Worm (Caenorhabditis elegans) whole organism, late embryonic: ENCODE measurements around the gene luc-7L.
A peak's percentile ranks its signal among the peaks of the same experiment; 100 is the strongest.

Source experiments
- K02D7.2 ChIP-seq: sonication (generic microtip); optimal IDR thresholded peaks from 2 replicates; lab custom pipeline; 2017; ENCODE audit warnings: mild to moderate bottlenecking, missing genetic modification characterization, missing compliant biosample characterization
- K09A11.1 ChIP-seq: sonication (generic microtip); optimal IDR thresholded peaks from 2 replicates; lab custom pipeline; 2017; ENCODE audit warnings: antibody characterized with exemption, mild to moderate bottlenecking, missing genetic modification characterization, missing compliant biosample characterization; ENCODE audit not compliant: insufficient read depth
- ahr-1 ChIP-seq: sonication (generic microtip); optimal IDR thresholded peaks from 2 replicates; lab custom pipeline; 2016; ENCODE audit warnings: missing genetic modification characterization, missing compliant biosample characterization
- ceh-14 ChIP-seq: sonication (generic microtip); optimal IDR thresholded peaks from 2 replicates; lab custom pipeline; 2016; ENCODE audit warnings: missing genotype, missing genetic modification characterization, missing compliant biosample characterization
- ceh-2 ChIP-seq: sonication (generic microtip); optimal IDR thresholded peaks from 2 replicates; lab custom pipeline; 2016; ENCODE audit warnings: missing genotype, missing genetic modification characterization, missing compliant biosample characterization
- ceh-24 ChIP-seq: sonication (generic microtip); optimal IDR thresholded peaks from 2 replicates; lab custom pipeline; 2016; ENCODE audit warnings: mild to moderate bottlenecking, missing genetic modification characterization, missing compliant biosample characterization
- ceh-30 ChIP-seq: fragments of 150-350 bp; optimal IDR thresholded peaks from 2 replicates; lab custom pipeline; 2014; ENCODE audit warnings: missing biosample characterization, missing genetic modification characterization
- ceh-45 ChIP-seq: fragments of 200-800 bp; sonication (Bioruptor generic); IDR thresholded peaks from 2 replicates; pipeline ENCODE4 v1.3.6; 2022; ENCODE audit warnings: missing genetic modification reagents, missing genetic modification characterization, missing compliant biosample characterization
- ceh-48 ChIP-seq: sonication (generic microtip); optimal IDR thresholded peaks from 2 replicates; lab custom pipeline; 2016; ENCODE audit warnings: missing genetic modification characterization, inconsistent platforms, missing compliant biosample characterization
- ceh-9 ChIP-seq: sonication (generic microtip); optimal IDR thresholded peaks from 2 replicates; lab custom pipeline; 2016; ENCODE audit warnings: mild to moderate bottlenecking, missing genetic modification characterization, inconsistent platforms, missing compliant biosample characterization
- che-1 ChIP-seq: sonication (generic microtip); optimal IDR thresholded peaks from 2 replicates; lab custom pipeline; 2016; ENCODE audit warnings: mild to moderate bottlenecking, missing genetic modification characterization, missing compliant biosample characterization
- elt-2 ChIP-seq: sonication (generic microtip); optimal IDR thresholded peaks from 2 replicates; lab custom pipeline; 2016; ENCODE audit warnings: missing genetic modification reagents, missing genetic modification characterization, missing compliant biosample characterization
- ets-4 ChIP-seq: sonication (generic microtip); optimal IDR thresholded peaks from 2 replicates; lab custom pipeline; 2016; ENCODE audit warnings: missing genetic modification characterization, missing compliant biosample characterization
- eyg-1 ChIP-seq: sonication (generic microtip); optimal IDR thresholded peaks from 2 replicates; lab custom pipeline; 2016; ENCODE audit warnings: missing genotype, missing genetic modification characterization, missing compliant biosample characterization
- fax-1 ChIP-seq: sonication (generic microtip); optimal IDR thresholded peaks from 2 replicates; lab custom pipeline; 2016; ENCODE audit warnings: missing genotype, missing genetic modification characterization, missing compliant biosample characterization
- gmeb-2 ChIP-seq: sonication (generic microtip); optimal IDR thresholded peaks from 2 replicates; lab custom pipeline; 2016; ENCODE audit warnings: missing genetic modification characterization, inconsistent platforms, missing compliant biosample characterization
- hlh-13 ChIP-seq: fragments of 200-800 bp; sonication (Bioruptor generic); optimal IDR thresholded peaks from 2 replicates; lab custom pipeline; 2018; ENCODE audit warnings: mild to moderate bottlenecking, missing genetic modification characterization, missing compliant biosample characterization
- hlh-6 ChIP-seq: sonication (generic microtip); optimal IDR thresholded peaks from 2 replicates; lab custom pipeline; 2016; ENCODE audit warnings: missing genotype, missing genetic modification characterization, missing compliant biosample characterization
- lim-6 ChIP-seq: sonication (generic microtip); optimal IDR thresholded peaks from 2 replicates; lab custom pipeline; 2016; ENCODE audit warnings: missing genetic modification characterization, missing compliant biosample characterization
- lin-11 ChIP-seq: fragments of 200-800 bp; sonication (Bioruptor generic); optimal IDR thresholded peaks from 2 replicates; lab custom pipeline; 2018; ENCODE audit warnings: mild to moderate bottlenecking, missing genetic modification characterization, missing compliant biosample characterization
- nfya-1 ChIP-seq: sonication (generic microtip); optimal IDR thresholded peaks from 2 replicates; lab custom pipeline; 2017; ENCODE audit warnings: missing genetic modification characterization, mild to moderate bottlenecking, missing compliant biosample characterization, antibody characterized with exemption, moderate library complexity
- nhr-232 ChIP-seq: sonication (generic microtip); optimal IDR thresholded peaks from 2 replicates; lab custom pipeline; 2016; ENCODE audit warnings: missing genetic modification characterization, missing compliant biosample characterization
- npax-4 ChIP-seq: sonication (generic microtip); optimal IDR thresholded peaks from 2 replicates; lab custom pipeline; 2016; ENCODE audit warnings: missing genetic modification characterization, missing compliant biosample characterization
- pag-3 ChIP-seq: sonication (generic microtip); optimal IDR thresholded peaks from 2 replicates; lab custom pipeline; 2016; ENCODE audit warnings: missing compliant biosample characterization, missing genetic modification characterization, borderline replicate concordance
- pax-1 ChIP-seq: fragments of 150-350 bp; optimal IDR thresholded peaks from 2 replicates; lab custom pipeline; 2014; ENCODE audit warnings: missing biosample characterization, missing genetic modification characterization
- pha-2 ChIP-seq: sonication (generic microtip); optimal IDR thresholded peaks from 2 replicates; lab custom pipeline; 2017; ENCODE audit warnings: mild to moderate bottlenecking, missing genetic modification characterization, missing compliant biosample characterization
- pqm-1 ChIP-seq: sonication (generic microtip); optimal IDR thresholded peaks from 2 replicates; lab custom pipeline; 2016; ENCODE audit warnings: missing genetic modification characterization, missing compliant biosample characterization
- rnt-1 ChIP-seq: sonication (generic microtip); optimal IDR thresholded peaks from 2 replicates; lab custom pipeline; 2016; ENCODE audit warnings: missing genetic modification characterization, missing compliant biosample characterization
- unc-55 ChIP-seq: sonication (generic microtip); optimal IDR thresholded peaks from 2 replicates; lab custom pipeline; 2017; ENCODE audit warnings: missing biosample characterization, missing genetic modification reagents, missing genetic modification characterization

Gene luc-7L

ce11 chrII:7666338-7666737 lies 40.9 kb downstream of the luc-7L start:
- no peak for TF ChIP-seq lin-11

- TF ChIP-seq ceh-2 (tag; lab: Kevin White, UChicago) (no peak), nfya-1 (tag; lab: Kevin White, UChicago) (no peak), fax-1 (no peak), nhr-232 (tag; lab: Kevin White, UChicago) (no peak), ceh-14 (no peak), eyg-1 (no peak), K02D7.2 (tag; lab: Kevin White, UChicago) (no peak), npax-4 (tag; lab: Kevin White, UChicago) (no peak), ceh-24 (tag; lab: Kevin White, UChicago) (no peak), pha-2 (tag; lab: Kevin White, UChicago) (no peak), lim-6 (tag; lab: Kevin White, UChicago) (no peak), hlh-13 (GFP tag; lab: Kevin White, UChicago) (no peak), rnt-1 (tag; lab: Kevin White, UChicago) (no peak)
These were observed 43.3 kb downstream of the luc-7L start, which contains the start of the genes F18A1.7 and rpa-1 for ce11 chrII:7663704-7664660. Gene F18A1.7 (minus strand): TSS chrII:7663754. Gene rpa-1 (plus strand): TSS chrII:7664582.

ce11 chrII:7663028-7663427 lies 44.3 kb downstream of the luc-7L start:
- TF ChIP-seq K09A11.1 (tag; lab: Kevin White, UChicago) (no peak), ceh-9 (no peak), ceh-14 (no peak), che-1 (tag; lab: Kevin White, UChicago) (no peak), gmeb-2 (tag; lab: Kevin White, UChicago) (no peak), pax-1 (tag; lab: Kevin White, UChicago) (no peak), ceh-48 (no peak), pag-3 (tag; lab: Kevin White, UChicago) (no peak), ceh-45 (GFP tag; lab: Robert Waterston, UW) (no peak), ets-4 (tag; lab: Kevin White, UChicago) (no peak), pqm-1 (tag; lab: Kevin White, UChicago) (no peak), rnt-1 (tag; lab: Kevin White, UChicago) (no peak), unc-55 (no peak), ceh-30 (tag; lab: Kevin White, UChicago) (no peak)
- TF ChIP-seq, all 69 proteins: peak for 0

- TF ChIP-seq ahr-1 (tag; lab: Kevin White, UChicago) (no peak), elt-2 (tag; lab: Kevin White, UChicago) (peak; percentile 79), hlh-6 (no peak)
- TF ChIP-seq, all 69 proteins: peak for 1
These were observed 45.1 kb downstream of the luc-7L start, which contains the start of gene alfa-1 for ce11 chrII:7662008-7662686. Gene alfa-1 (minus strand): TSS chrII:7662522.
